Worm (Caenorhabditis elegans): ENCODE measurements around the gene hrg-1.

ce11 chrX:3960345-3960744 is 55.7 kb downstream of the hrg-1 start:
- TF ChIP-seq ztf-28 (GFP tag; IDR thresholded peaks at IDR 0.05): no peak
- TF ChIP-seq atf-7 (tag; optimal IDR thresholded peaks at IDR 0.05): no peak
- TF ChIP-seq F37B4.10 (GFP tag; IDR thresholded peaks at IDR 0.05): no peak
- no peak for TF ChIP-seq mel-28 (tag; optimal IDR thresholded peaks at IDR 0.05; ENCODE audit: borderline replicate concordance)
- no peak for TF ChIP-seq ama-1 (optimal IDR thresholded peaks at IDR 0.05)
- TF ChIP-seq ama-1 (GFP tag; optimal IDR thresholded peaks at IDR 0.05): no peak
